Worm (Caenorhabditis elegans): ENCODE results near the gene klp-20.

klp-20 gene

DNA sequence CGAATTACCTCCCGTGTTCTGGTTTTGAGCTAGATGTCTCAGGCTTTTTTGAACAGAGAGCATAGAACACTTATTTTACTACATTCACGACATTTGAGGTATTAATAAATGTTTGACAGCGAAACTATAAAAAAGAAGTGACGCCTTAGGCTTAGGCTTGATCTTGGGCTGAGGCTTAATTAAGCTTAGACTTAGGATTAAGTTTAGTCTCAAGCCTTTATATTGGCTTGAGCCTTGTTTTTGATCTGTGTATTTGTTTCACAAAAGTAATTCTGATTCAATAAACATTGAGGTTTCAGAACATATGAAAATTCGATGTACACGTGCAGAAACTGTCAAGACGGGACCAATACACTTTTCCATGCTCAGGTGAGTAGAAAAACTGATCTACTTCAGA, at the start of gene klp-20:
Gene klp-20, plus strand, starts transcription at position 298 of the 397 bp plus-strand sequence.
- TF ChIP-seq unc-62 (GFP tag; optimal IDR thresholded peaks at IDR 0.05): no peak

DNA sequence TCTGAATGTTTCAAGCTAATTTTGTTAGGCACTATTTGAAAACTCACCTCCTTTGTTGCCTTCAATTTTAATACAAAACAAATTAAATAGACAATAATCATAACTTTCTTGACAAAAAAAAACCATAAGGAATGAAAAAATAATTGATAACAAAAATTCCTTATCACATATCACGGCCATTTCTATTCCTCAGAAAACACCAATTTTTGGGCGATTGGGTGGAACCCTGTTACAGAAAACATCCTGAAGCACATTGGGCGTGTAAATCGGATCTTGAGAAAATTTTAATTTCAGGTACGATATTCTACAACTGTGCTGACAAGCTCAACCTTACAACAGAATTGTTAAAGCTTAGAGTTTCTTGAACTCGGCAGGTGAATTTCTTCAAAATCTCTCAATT, 45.0 kb upstream of the klp-20 start, which contains the start of gene F40G9.8:
Gene F40G9.8, minus strand, starts transcription at position 101 of the 400 bp plus-strand sequence.
- no peak for TF ChIP-seq unc-62 (GFP tag; optimal IDR thresholded peaks at IDR 0.05)

DNA sequence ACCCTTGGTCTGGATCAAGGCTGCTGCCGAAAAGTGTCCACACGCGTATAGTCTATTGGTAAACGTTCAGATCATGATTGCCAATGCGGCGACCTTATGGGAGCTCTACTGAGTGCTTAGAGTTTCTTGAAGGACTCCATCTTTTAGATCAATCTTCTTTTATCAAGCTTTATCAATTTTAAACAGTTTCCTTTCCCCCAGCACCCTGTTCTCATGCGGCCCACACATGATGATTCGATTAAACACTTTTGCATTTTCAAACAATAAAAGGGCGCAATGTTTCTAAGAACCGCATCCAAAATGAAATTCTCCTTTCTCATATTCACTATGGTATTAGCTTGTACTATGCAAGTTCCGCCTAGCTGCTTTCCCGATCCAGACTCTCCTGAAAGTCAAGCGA, 44.4 kb upstream of the klp-20 start, which contains the start of gene F40G9.7:
Gene F40G9.7, plus strand, starts transcription at position 301 of the 400 bp plus-strand sequence.
- TF ChIP-seq unc-62 (GFP tag; optimal IDR thresholded peaks at IDR 0.05): no peak

DNA sequence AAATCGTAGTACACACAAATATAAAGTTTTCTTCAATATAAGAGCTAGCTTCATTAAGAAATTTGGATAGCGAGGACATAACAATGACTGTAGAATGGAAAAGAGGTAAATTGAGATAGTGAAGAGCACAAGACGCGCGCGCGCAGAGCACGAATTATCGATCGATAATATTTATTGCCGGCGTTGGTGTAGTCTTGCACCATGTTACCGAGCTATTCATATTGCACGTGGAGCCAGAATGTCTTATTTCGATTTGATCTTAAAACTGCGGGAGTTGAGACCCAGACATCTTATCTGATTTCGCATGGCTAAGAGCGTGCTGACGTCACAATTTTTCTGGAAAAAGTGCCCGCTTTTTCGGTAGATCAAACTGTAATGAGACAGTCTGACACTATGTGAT, 40.3 kb upstream of the klp-20 start, which contains the start of gene F40G9.18:
Gene F40G9.18, minus strand, starts transcription at position 101 of the 400 bp plus-strand sequence.
- no peak for TF ChIP-seq unc-62 (GFP tag; optimal IDR thresholded peaks at IDR 0.05)

DNA sequence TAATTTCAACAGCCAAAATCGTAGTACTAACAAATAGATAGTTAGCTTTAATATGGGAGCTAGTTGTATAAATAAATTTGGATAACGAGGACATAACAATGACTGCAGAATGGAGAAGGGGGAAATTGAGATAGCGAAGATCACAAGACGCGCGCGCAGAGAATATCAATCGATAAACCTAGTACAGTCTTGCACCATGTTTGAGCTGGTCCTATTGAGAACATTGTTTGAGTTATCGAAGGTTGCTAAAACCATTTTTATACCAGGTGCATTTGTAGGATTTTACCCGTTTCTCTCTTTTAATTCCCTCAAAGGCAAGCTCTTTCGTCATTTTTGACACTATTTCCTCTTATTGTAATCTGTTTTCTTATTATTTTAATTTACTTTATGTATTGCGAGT, 38.2 kb upstream of the klp-20 start, which contains the start of the genes F40G9.9 and F40G9.12:
Gene F40G9.9, minus strand, starts transcription at position 101 of the 400 bp plus-strand sequence.
Gene F40G9.12, plus strand, starts transcription at position 231 of the 400 bp plus-strand sequence.
- no peak for TF ChIP-seq unc-62 (GFP tag; optimal IDR thresholded peaks at IDR 0.05)

DNA sequence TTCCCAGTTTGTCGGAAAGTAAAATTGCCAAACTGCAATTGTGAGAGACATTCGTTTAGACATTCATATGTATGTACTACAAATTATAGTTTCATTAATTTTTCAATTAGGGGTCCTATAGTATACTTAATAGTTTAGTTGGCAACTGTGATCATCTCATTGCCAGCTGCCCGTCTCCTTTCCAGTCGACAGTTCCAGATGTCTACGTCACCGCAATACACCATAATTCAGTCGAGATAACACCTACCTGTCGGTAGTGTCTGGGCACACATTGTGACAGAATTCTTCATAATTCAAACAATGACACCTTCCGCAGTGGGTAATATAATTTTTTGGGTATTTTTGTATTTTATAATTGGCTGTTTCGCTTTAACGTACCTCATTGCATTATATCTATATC, 36.3 kb upstream of the klp-20 start, which contains the start of gene F40G9.19:
Gene F40G9.19, plus strand, starts transcription at position 301 of the 400 bp plus-strand sequence.
- no peak for TF ChIP-seq unc-62 (GFP tag; optimal IDR thresholded peaks at IDR 0.05)

DNA sequence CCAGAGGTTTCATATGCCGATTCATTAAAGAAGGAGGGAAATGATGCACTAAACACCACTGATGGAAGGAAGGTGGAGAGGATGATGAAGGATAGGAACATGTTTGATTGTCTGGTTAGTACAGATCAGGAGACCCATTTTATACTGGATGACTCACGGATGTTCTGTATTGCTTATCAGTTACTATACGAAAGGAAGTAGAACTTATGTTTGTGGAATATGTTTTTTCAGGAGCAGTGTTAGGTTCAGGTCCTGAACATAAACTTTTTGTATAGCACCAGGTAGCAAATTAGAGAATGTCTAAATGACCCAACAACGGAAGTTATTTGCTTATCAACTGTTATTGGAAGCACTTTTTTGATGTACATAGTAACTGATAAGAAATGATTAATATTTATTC, 34.1 kb upstream of the klp-20 start, which contains the start of gene clec-148:
Gene clec-148, minus strand, starts transcription at position 101 of the 400 bp plus-strand sequence.
- TF ChIP-seq unc-62 (GFP tag; optimal IDR thresholded peaks at IDR 0.05): no peak

DNA sequence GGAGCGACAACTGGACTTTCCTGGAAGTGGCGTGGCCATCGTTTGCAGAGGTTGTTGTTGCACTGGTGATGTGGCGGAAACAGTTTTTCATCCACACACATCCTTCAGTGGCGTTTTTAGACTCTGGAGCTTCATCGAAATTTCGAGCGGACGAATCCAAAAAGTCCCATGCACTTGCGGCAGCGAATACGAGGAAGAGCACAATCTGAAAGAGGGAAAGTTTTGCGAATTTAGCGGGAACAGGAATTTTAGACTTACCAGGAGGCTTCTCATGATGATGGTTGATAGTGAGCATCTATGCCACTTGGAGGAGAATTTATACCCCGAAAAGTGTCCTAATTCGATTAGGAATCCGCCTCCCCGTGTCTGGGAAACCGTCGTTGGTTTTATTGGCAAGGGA, 32.1 kb upstream of the klp-20 start, which contains the start of gene F40G9.14:
Gene F40G9.14, minus strand, starts transcription at position 101 of the 400 bp plus-strand sequence.
- TF ChIP-seq unc-62 (GFP tag; optimal IDR thresholded peaks at IDR 0.05): no peak

DNA sequence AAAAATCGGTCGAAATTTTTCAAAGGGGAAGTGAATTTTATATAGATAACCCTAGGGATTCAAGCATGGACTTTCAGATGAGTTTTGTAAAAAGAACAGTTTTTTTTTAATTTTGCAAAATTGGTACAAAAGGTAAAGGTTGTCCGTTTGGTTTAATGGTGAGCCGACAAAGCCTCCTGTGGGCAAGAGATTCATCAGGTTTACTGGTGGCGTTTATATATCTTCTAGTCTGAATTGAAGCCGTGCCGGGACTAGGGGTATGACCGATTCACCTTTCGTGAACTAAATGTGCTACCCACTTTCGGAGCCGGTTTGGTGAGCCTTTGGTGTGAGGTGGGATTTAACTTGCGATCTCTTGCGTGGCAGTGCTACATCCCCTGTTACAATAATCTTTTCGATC, 31.7 kb upstream of the klp-20 start:
- TF ChIP-seq unc-62 (GFP tag; optimal IDR thresholded peaks at IDR 0.05): no peak

DNA sequence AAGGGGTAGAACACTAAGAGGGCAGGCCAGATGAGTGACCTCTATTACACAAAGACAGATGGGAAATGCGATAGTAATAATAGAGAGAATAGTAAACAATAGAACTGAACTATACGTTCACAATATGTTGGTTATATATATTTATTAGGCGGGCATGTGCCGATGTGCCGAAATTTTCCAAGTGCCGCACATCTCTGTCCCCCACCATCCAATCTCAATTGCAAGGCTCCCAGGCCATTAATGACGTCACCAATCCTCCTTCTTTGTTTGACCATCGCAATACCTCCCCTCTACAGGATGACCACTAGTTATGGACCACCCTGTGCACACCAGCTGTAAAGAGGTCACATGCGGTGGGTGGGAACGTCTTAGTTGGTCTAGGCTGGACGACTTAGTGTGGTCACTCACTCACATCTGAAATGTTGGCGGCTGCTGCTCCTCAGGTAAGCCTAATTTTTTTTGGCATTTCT, 30.6 kb upstream of the klp-20 start, which contains the start of gene F40G9.6:
Gene F40G9.6, plus strand, starts transcription at position 420 of the 470 bp plus-strand sequence.
- TF ChIP-seq unc-62 (GFP tag; optimal IDR thresholded peaks at IDR 0.05): no peak

DNA sequence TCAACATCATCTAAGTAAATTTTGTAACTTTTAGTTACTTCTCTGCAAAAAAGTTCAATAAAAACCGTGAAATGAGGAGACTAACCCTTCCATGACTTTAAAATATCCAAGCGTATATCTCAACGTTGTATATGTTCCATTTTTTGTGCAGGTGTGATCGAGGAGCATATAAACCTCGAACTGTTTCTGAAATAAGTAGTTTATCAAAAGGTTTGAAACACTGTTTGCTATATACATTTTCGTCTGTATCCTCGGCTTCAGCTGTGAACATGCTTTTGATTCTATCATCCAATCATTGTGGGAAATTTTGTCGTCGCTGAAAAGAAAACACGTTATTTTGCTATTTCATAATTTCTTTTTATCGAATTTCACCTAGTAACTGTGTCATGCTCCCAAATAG, 28.8 kb upstream of the klp-20 start, which contains the start of gene F40G9.5:
Gene F40G9.5, plus strand, starts transcription at position 301 of the 400 bp plus-strand sequence.
- no peak for TF ChIP-seq unc-62 (GFP tag; optimal IDR thresholded peaks at IDR 0.05)

DNA sequence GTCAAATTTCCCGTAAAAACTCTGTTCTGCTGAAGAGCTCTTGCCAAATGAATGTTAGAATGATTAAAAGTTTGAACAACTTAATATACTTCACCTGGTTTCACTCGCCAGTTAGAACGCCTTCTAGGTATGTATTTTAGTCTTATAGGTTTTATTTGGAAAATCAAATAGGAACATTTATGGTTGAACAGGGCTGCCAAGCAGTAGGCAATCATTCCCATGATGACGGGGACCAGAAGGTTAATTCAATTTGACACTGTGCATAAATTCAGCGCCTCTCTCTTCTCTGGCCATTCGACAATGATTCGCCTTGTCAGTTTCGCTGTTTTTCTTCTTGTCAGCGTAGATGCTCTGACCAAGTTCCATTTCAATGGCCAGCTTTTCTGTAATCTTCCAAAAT, 27.7 kb upstream of the klp-20 start, which contains the start of gene F40G9.15:
Gene F40G9.15, plus strand, starts transcription at position 301 of the 400 bp plus-strand sequence.
- TF ChIP-seq unc-62 (GFP tag; optimal IDR thresholded peaks at IDR 0.05): no peak

DNA sequence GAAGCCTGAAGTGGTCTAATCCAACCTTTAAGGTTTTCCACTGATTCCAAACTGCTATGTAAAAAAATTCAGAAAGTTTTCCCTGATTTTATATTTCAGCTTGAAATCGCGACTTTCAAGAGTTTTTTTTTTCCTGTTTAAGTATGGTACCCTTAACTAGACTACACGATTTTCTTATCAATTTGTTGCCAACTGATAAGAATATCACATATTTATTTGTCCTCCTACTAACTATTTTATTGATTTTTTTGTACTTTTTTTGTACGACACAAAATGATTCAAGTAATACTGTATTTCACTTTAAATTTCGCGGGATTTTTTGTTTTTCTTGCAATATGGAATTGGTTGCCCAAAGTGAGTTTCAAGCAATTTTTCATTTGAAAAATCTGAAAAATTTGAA, 26.7 kb upstream of the klp-20 start:
- TF ChIP-seq unc-62 (GFP tag; optimal IDR thresholded peaks at IDR 0.05): no peak

DNA sequence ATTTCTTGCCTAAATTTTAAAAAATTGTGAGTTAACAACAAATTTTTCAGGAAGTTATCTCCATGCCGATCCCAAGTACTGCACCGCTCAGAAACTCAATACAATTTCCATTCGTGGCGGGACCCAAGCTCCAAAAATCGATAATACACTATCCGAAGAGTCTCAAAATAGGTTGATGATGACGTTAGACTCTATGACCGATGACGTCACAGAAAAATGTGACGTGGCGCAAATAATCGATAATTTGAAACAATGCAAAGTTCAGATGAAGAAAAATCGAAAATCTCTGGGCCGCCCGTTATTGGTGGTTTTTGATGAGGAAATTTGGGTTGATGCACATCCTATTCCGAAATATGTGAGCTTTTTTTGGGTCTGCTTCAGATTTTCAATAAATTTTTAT, 25.5 kb upstream of the klp-20 start:
- TF ChIP-seq unc-62 (GFP tag; optimal IDR thresholded peaks at IDR 0.05): no peak

DNA sequence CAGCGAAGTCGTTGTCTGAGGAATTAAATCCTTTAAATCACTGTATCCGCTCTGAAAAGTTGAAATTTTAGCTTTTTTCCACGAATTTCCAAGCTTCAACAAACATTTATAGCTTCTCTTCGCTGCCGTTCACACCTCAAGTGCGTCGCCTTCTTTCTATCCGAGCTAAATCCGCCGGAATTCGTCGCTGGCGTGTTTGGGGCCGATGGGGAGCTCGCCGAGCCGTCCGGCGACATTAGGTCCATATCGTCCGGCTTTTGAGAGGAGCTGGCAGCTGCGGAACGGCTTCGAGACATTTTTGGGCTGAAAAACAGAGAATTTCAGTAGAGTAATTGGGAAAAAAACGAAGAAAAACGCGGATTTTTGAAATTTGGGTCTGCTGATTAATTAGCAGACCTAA, 22.0 kb upstream of the klp-20 start, which contains the start of gene mxl-2:
Gene mxl-2, minus strand, starts transcription at position 303 of the 400 bp plus-strand sequence.
- TF ChIP-seq unc-62 (GFP tag; optimal IDR thresholded peaks at IDR 0.05): no peak

DNA sequence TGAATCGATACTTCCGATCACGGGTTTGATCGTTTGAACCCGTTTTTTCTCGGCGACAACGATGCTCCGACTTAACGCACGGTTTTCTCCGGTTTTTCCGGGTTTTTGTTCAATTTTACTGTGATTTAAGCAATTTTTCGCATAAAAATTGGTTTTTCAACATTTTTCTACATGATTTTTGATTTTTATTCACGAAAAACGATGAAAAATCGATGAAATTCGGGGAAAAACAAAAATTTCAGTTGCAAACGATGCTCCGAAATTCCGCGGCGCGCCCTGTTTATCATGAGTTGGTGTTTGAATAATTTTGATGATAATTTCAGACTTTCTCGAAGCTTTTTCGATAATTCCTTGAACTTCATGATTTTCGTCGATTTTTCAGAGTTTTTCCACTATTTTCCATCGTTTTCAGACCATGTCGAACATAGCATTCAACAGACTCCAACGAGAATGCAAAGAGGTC, 21.3 kb upstream of the klp-20 start, which contains the start of gene ubc-20:
Gene ubc-20, plus strand, starts transcription at position 413 of the 463 bp plus-strand sequence.
- no peak for TF ChIP-seq unc-62 (GFP tag; optimal IDR thresholded peaks at IDR 0.05)

DNA sequence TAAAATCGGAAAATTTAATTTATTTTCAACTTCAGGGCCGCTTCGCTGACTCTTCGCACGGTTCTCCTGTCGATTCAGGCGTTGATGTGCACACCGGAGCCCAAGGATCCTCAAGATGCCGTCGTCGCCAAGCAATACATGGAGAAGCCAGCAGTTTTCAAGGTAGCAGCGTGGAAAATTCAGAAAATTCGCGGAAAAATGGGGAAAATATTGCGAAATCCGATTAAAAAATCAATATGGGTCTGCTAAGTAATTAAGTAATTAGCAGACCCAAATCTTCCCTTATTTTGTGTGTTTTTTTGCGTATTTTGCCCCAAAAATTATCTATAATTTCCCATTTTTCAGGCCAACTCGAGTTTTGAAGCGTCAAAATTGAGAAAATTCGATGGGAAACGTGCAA, 20.5 kb upstream of the klp-20 start:
- no peak for TF ChIP-seq unc-62 (GFP tag; optimal IDR thresholded peaks at IDR 0.05)

Data from whole organism, dauer.